Fruit fly (Drosophila melanogaster): ENCODE data around the gene CG14856.

Gene CG14856

dm6 chr3R:14775395-14775794, 23.4 kb upstream of the CG14856 start:
- TF ChIP-seq usp (GFP tag; optimal IDR thresholded peaks at IDR 0.05) (no peak), Dll (optimal IDR thresholded peaks at IDR 0.05) (no peak), psq (optimal IDR thresholded peaks at IDR 0.05) (no peak), pan (optimal IDR thresholded peaks at IDR 0.05) (no peak), CG8478 (optimal IDR thresholded peaks at IDR 0.05) (no peak), EcR (GFP tag; optimal IDR thresholded peaks at IDR 0.05) (no peak)

dm6 chr3R:14779733-14780278, 19.0 kb upstream of the CG14856 start:
- TF ChIP-seq CG8478 (optimal IDR thresholded peaks at IDR 0.05) (no peak), psq (optimal IDR thresholded peaks at IDR 0.05) (no peak), pan (optimal IDR thresholded peaks at IDR 0.05) (no peak), Dll (optimal IDR thresholded peaks at IDR 0.05) (no peak), usp (GFP tag; optimal IDR thresholded peaks at IDR 0.05) (no peak)

DNA sequence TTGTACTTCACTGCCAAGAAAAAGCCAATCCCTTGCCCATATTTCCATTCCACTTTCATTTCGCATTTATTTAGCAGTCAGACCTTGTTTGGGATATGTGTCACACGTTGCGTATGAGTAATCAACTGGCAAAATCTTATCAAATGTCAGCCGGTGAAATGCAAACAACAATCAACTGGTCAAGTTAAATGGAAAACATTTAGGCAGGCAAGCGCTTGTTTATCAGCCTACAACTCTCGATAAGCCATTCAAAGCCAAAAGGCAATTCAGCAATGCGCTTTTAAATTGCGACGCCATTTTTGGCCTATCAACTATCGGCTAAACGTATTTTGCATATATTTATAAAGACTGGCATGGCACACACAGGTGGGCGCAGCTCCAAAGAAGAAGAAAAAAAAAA, 18.0 kb upstream of the CG14856 start:
- no peak for TF ChIP-seq CG8478 (optimal IDR thresholded peaks at IDR 0.05)
- no peak for TF ChIP-seq Dll (optimal IDR thresholded peaks at IDR 0.05)
- no peak for TF ChIP-seq psq (optimal IDR thresholded peaks at IDR 0.05)
- TF ChIP-seq usp (GFP tag; optimal IDR thresholded peaks at IDR 0.05), result no peak

dm6 chr3R:14785335-14785734, 13.5 kb upstream of the CG14856 start:
- TF ChIP-seq psq (optimal IDR thresholded peaks at IDR 0.05) (no peak), CG8478 (optimal IDR thresholded peaks at IDR 0.05) (no peak), Dll (optimal IDR thresholded peaks at IDR 0.05) (no peak)

DNA sequence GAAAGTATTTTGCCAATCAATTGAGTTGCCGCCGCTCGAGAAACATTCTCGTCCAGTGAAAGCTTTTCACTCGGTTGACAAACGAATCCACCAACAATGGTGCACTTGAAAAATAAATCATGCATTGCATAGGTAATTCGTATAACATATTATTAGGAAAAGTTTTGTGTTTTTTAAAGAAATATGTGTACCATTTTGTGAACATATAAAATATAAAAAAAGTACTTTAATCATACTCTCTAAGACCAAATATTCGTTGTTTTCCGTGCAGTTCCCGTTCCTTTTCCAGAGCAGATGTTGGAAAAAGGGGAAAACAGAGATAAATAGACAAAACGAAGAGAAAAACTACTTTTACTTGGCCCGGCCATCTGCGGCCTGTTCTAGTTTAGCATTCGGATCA, 12.1 kb upstream of the CG14856 start:
- TF ChIP-seq EcR (GFP tag; optimal IDR thresholded peaks at IDR 0.05) (no peak), psq (optimal IDR thresholded peaks at IDR 0.05) (no peak), CG8478 (optimal IDR thresholded peaks at IDR 0.05) (no peak), usp (GFP tag; optimal IDR thresholded peaks at IDR 0.05) (no peak), pan (optimal IDR thresholded peaks at IDR 0.05) (no peak), Dll (optimal IDR thresholded peaks at IDR 0.05) (no peak)

dm6 chr3R:14796294-14796693, 2.5 kb upstream of the CG14856 start, which contains the start of gene CG14855:
Gene CG14855, plus strand, starts transcription at chr3R:14796305.
- TF ChIP-seq psq (optimal IDR thresholded peaks at IDR 0.05), result no peak
- TF ChIP-seq CG8478 (optimal IDR thresholded peaks at IDR 0.05), result no peak
- TF ChIP-seq Dll (optimal IDR thresholded peaks at IDR 0.05), result no peak
- TF ChIP-seq usp (GFP tag; optimal IDR thresholded peaks at IDR 0.05), result no peak
- no peak for TF ChIP-seq EcR (GFP tag; optimal IDR thresholded peaks at IDR 0.05)

- TF ChIP-seq usp (GFP tag; optimal IDR thresholded peaks at IDR 0.05), result no peak
- TF ChIP-seq pan (optimal IDR thresholded peaks at IDR 0.05), result no peak
- TF ChIP-seq CG8478 (optimal IDR thresholded peaks at IDR 0.05), result no peak
- no peak for TF ChIP-seq psq (optimal IDR thresholded peaks at IDR 0.05)
- no peak for TF ChIP-seq Dll (optimal IDR thresholded peaks at IDR 0.05)
- no peak for TF ChIP-seq EcR (GFP tag; optimal IDR thresholded peaks at IDR 0.05)
Measured at dm6 chr3R:14801407-14801806, 2.6 kb downstream of the CG14856 start, which contains the start of gene CG14857. Gene CG14857, plus strand, starts transcription at chr3R:14801773.

DNA sequence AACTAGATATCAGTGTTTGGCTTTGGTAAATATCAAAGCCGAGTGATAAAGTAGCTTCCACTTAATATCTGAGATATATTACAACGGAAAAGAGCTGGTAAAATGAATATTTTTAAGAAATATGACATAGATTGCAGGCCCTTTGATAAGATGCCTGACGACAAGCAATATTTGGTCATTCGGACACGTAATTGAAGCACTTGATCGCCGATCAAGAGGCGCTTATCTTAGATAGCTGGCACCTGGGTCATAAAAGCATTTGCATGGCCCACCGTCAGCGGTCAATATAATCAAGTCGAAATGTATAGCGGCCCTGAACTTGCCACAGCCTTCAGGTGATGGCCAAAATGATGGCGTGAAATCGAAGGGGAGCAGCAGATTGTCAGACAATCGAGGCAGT, 11.9 kb downstream of the CG14856 start:
- no peak for TF ChIP-seq psq (optimal IDR thresholded peaks at IDR 0.05)
- no peak for TF ChIP-seq usp (GFP tag; optimal IDR thresholded peaks at IDR 0.05)
- no peak for TF ChIP-seq EcR (GFP tag; optimal IDR thresholded peaks at IDR 0.05)
- no peak for TF ChIP-seq CG8478 (optimal IDR thresholded peaks at IDR 0.05)
- TF ChIP-seq Dll (optimal IDR thresholded peaks at IDR 0.05), result no peak
- TF ChIP-seq pan (optimal IDR thresholded peaks at IDR 0.05), result no peak

DNA sequence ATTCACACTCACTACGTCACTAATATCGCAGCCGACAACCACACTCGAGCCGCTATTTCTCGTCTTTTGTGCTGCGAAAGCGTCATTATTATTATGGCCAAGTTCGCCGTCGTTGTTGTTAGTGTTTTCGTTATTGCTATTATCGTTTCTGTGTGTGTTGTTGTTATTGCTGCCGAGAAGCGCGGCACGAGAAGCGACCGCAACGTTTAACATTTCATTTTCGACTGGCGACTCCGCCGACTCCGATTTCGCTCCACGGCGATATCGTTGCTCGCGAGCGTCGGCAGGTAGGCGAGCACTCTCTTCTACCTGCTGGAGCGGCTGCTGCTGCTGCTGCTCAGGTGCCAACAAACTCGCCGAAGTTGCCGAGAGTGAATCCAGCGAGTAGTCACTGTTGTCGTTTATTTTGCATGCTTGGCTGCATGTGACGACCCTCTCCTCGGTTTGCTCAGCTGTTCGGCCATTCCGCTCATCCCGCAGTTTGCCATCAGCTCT, 19.0 kb downstream of the CG14856 start:
- TF ChIP-seq psq (optimal IDR thresholded peaks at IDR 0.05) (no peak), CG8478 (optimal IDR thresholded peaks at IDR 0.05) (no peak), Dll (optimal IDR thresholded peaks at IDR 0.05) (peak; percentile 69), EcR (GFP tag; optimal IDR thresholded peaks at IDR 0.05) (no peak)

DNA sequence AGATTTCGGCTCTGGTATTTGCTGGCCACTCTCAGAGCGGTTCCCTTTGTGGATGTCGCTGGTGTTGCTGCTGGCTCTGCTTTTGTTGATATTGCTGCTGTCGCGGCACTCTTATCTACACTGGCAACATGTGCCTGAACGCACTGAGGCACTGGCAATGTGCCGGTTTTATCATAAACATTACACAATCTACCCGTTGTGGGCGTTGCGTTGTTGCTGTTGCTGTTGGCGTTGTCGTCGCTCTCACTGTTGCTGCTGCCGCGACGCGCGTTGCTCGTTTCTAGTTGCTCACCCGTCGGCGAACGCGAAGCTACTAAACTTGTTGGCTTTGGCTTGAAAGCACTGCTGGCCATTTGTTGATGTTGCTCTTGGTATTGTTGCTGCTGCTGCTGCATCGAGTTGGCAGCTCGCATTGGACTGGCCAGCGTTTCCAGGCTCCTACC, 20.9 kb downstream of the CG14856 start:
- TF ChIP-seq CG8478 (optimal IDR thresholded peaks at IDR 0.05), result no peak
- no peak for TF ChIP-seq usp (GFP tag; optimal IDR thresholded peaks at IDR 0.05)
- TF ChIP-seq Dll (optimal IDR thresholded peaks at IDR 0.05), result no peak
- no peak for TF ChIP-seq EcR (GFP tag; optimal IDR thresholded peaks at IDR 0.05)
- no peak for TF ChIP-seq psq (optimal IDR thresholded peaks at IDR 0.05)
- TF ChIP-seq pan (optimal IDR thresholded peaks at IDR 0.05), result no peak

DNA sequence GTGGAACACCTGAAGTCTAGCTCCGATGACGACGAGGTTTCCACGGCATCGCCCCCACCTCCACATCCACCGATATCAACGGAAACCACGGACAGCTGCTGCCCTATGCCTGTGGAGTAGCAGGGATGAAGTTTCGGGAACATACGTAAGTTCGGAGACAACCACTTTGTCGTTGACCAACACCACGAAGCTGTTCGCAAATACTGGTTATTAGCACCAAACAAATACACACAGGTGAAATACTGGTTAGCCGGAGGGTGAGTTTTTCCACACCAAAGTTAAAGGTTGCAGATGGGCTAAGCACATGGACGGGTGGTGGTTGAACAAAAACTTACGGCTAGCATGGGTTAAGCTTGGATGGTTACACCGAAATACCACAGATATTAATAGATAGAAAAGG, 22.4 kb downstream of the CG14856 start:
- TF ChIP-seq pan (optimal IDR thresholded peaks at IDR 0.05) (no peak), usp (GFP tag; optimal IDR thresholded peaks at IDR 0.05) (no peak), CG8478 (optimal IDR thresholded peaks at IDR 0.05) (no peak), EcR (GFP tag; optimal IDR thresholded peaks at IDR 0.05) (no peak), Dll (optimal IDR thresholded peaks at IDR 0.05) (no peak), psq (optimal IDR thresholded peaks at IDR 0.05) (no peak)

- TF ChIP-seq usp (GFP tag; optimal IDR thresholded peaks at IDR 0.05) (no peak), EcR (GFP tag; optimal IDR thresholded peaks at IDR 0.05) (no peak), psq (optimal IDR thresholded peaks at IDR 0.05) (no peak), Dll (optimal IDR thresholded peaks at IDR 0.05) (no peak), CG8478 (optimal IDR thresholded peaks at IDR 0.05) (no peak), pan (optimal IDR thresholded peaks at IDR 0.05) (no peak)
Measured at dm6 chr3R:14822954-14823353, 24.2 kb downstream of the CG14856 start.

- TF ChIP-seq usp (GFP tag; optimal IDR thresholded peaks at IDR 0.05) (no peak), CG8478 (optimal IDR thresholded peaks at IDR 0.05) (no peak), Dll (optimal IDR thresholded peaks at IDR 0.05) (no peak), EcR (GFP tag; optimal IDR thresholded peaks at IDR 0.05) (no peak), pan (optimal IDR thresholded peaks at IDR 0.05) (no peak), psq (optimal IDR thresholded peaks at IDR 0.05) (no peak)
Measured at dm6 chr3R:14830262-14830758, 31.5 kb downstream of the CG14856 start.

Measured in whole organism.